Worm (Caenorhabditis elegans) whole organism, young adult: ENCODE results near the gene trmt-10C.2.

ENCODE experiments used
- B0019.2 ChIP-seq: fragments of 200-800 bp; sonication (Bioruptor generic); conservative IDR thresholded peaks from 2 replicates; pipeline ENCODE4 v1.3.6; 2022; ENCODE audit warnings: missing genetic modification reagents, missing genetic modification characterization, missing compliant biosample characterization
- B0035.1 ChIP-seq: sonication (generic microtip); optimal IDR thresholded peaks from 2 replicates; lab custom pipeline; 2016; ENCODE audit warnings: missing genetic modification characterization, mild to moderate bottlenecking, missing compliant biosample characterization, missing genotype, missing genetic modification reagents
- C17E4.6 ChIP-seq: fragments of 200-800 bp; sonication (Bioruptor generic); IDR thresholded peaks from 2 replicates; pipeline ENCODE4 v1.3.6; 2022; ENCODE audit warnings: missing genetic modification reagents, missing genetic modification characterization, missing compliant biosample characterization
- D2030.7 ChIP-seq: fragments of 200-800 bp; sonication (Bioruptor generic); IDR thresholded peaks from 2 replicates; pipeline ENCODE4 v1.3.6; 2022; ENCODE audit warnings: missing genetic modification reagents, missing genetic modification characterization, missing compliant biosample characterization
- F22D6.2 ChIP-seq: sonication (generic microtip); optimal IDR thresholded peaks from 2 replicates; lab custom pipeline; 2016; ENCODE audit warnings: mild to moderate bottlenecking, missing genetic modification characterization, missing compliant biosample characterization
- F33H1.4 ChIP-seq: fragments of 200-800 bp; sonication (Bioruptor generic); IDR thresholded peaks from 2 replicates; pipeline ENCODE4 v1.3.6; 2022; ENCODE audit warnings: missing genetic modification reagents, missing genetic modification characterization, missing compliant biosample characterization
- K11D2.4 ChIP-seq: fragments of 200-800 bp; sonication (Bioruptor generic); IDR thresholded peaks from 2 replicates; pipeline ENCODE4 v1.3.6; 2022; ENCODE audit warnings: missing genetic modification reagents, missing genetic modification characterization, missing compliant biosample characterization
- T07F8.4 ChIP-seq: sonication (generic microtip); optimal IDR thresholded peaks from 2 replicates; lab custom pipeline; 2016; ENCODE audit warnings: mild to moderate bottlenecking, missing genetic modification characterization, moderate library complexity, missing compliant biosample characterization
- T26A5.8 ChIP-seq: sonication (generic microtip); optimal IDR thresholded peaks from 2 replicates; lab custom pipeline; 2016; ENCODE audit warnings: missing genetic modification characterization, missing compliant biosample characterization
- Y53F4B.3 ChIP-seq: fragments of 200-800 bp; sonication (Bioruptor generic); IDR thresholded peaks from 2 replicates; pipeline ENCODE4 v1.3.6; 2022; ENCODE audit warnings: missing genetic modification reagents, missing genetic modification characterization, missing compliant biosample characterization
- Y53G8AR.9 ChIP-seq: fragments of 200-800 bp; sonication (Bioruptor generic); conservative IDR thresholded peaks from 2 replicates; pipeline ENCODE4 v1.3.6; 2022; ENCODE audit warnings: missing genetic modification reagents, missing genetic modification characterization, missing compliant biosample characterization
- Y56A3A.18 ChIP-seq: fragments of 200-800 bp; sonication (Bioruptor generic); IDR thresholded peaks from 2 replicates; pipeline ENCODE4 v1.3.6; 2022; ENCODE audit warnings: missing genetic modification reagents, missing genetic modification characterization, missing compliant biosample characterization
- aptf-2 ChIP-seq: fragments of 200-800 bp; sonication (Bioruptor generic); conservative IDR thresholded peaks from 2 replicates; pipeline ENCODE4 v1.3.6; 2022; ENCODE audit warnings: missing genetic modification reagents, missing genetic modification characterization, missing compliant biosample characterization
- atf-7 ChIP-seq: sonication (generic microtip); optimal IDR thresholded peaks from 2 replicates; lab custom pipeline; 2017; ENCODE audit warnings: mild to moderate bottlenecking, missing genetic modification characterization, missing compliant biosample characterization
- athp-1 ChIP-seq: sonication (generic microtip); optimal IDR thresholded peaks from 2 replicates; lab custom pipeline; 2017; ENCODE audit warnings: mild to moderate bottlenecking, missing genetic modification characterization, missing compliant biosample characterization
- ccch-3 ChIP-seq: fragments of 200-800 bp; sonication (Bioruptor generic); optimal IDR thresholded peaks from 2 replicates; lab custom pipeline; 2018; ENCODE audit warnings: mild to moderate bottlenecking, missing genetic modification characterization, missing compliant biosample characterization
- cebp-1 ChIP-seq, 2 experiments: fragments of 200-800 bp in 1 of 2; sonication (Bioruptor generic) in 1 of 2; sonication (generic microtip) in 1 of 2; IDR thresholded peaks in 1 of 2; optimal IDR thresholded peaks in 1 of 2; 2 replicates each; pipeline versions ENCODE4 v1.3.6 to Lab custom; 2017 to 2022; ENCODE audit warnings: missing compliant biosample characterization in 2 of 2, missing genetic modification characterization in 2 of 2, mild to moderate bottlenecking in 1 of 2, missing genetic modification reagents in 1 of 2, moderate library complexity in 1 of 2
- ceh-79 ChIP-seq: sonication (generic microtip); optimal IDR thresholded peaks from 2 replicates; lab custom pipeline; 2017; ENCODE audit warnings: mild to moderate bottlenecking, missing genetic modification characterization, missing compliant biosample characterization
- dox-1 ChIP-seq: fragments of 200-800 bp; sonication (Bioruptor generic); IDR thresholded peaks from 2 replicates; pipeline ENCODE4 v1.3.6; 2022; ENCODE audit warnings: missing genetic modification reagents, missing genetic modification characterization, missing compliant biosample characterization
- efl-1 ChIP-seq: fragments of 150-350 bp; optimal IDR thresholded peaks from 2 replicates; lab custom pipeline; 2014; ENCODE audit warnings: missing biosample characterization, missing genetic modification reagents, missing genetic modification characterization
- hsf-1 ChIP-seq: fragments of 200-800 bp; sonication (Bioruptor generic); IDR thresholded peaks from 2 replicates; pipeline ENCODE4 v1.3.6; 2022; ENCODE audit warnings: missing genetic modification reagents, missing genetic modification characterization, missing compliant biosample characterization
- lag-1 ChIP-seq: fragments of 200-800 bp; sonication (Bioruptor generic); IDR thresholded peaks from 2 replicates; pipeline ENCODE4 v1.3.6; 2022; ENCODE audit warnings: missing genetic modification reagents, missing genetic modification characterization, missing compliant biosample characterization
- lin-26 ChIP-seq: fragments of 200-800 bp; sonication (Bioruptor generic); IDR thresholded peaks from 2 replicates; pipeline ENCODE4 v1.3.6; 2022; ENCODE audit warnings: missing genetic modification reagents, missing genetic modification characterization, missing compliant biosample characterization
- lin-40 ChIP-seq: sonication (generic microtip); optimal IDR thresholded peaks from 2 replicates; lab custom pipeline; 2016; ENCODE audit warnings: missing genetic modification characterization, mild to moderate bottlenecking, missing compliant biosample characterization, missing genotype, missing genetic modification reagents
- lin-54 ChIP-seq: fragments of 200-800 bp; sonication (Bioruptor generic); optimal IDR thresholded peaks from 2 replicates; lab custom pipeline; 2018; ENCODE audit warnings: mild to moderate bottlenecking, missing genetic modification characterization, missing compliant biosample characterization
- lsl-1 ChIP-seq: fragments of 200-800 bp; sonication (Bioruptor generic); optimal IDR thresholded peaks from 2 replicates; lab custom pipeline; 2018; ENCODE audit warnings: mild to moderate bottlenecking, missing genetic modification characterization, moderate library complexity, missing compliant biosample characterization
- madf-10 ChIP-seq: sonication (generic microtip); optimal IDR thresholded peaks from 2 replicates; lab custom pipeline; 2016; ENCODE audit warnings: mild to moderate bottlenecking, missing genetic modification characterization, missing compliant biosample characterization
- madf-3 ChIP-seq: fragments of 200-800 bp; sonication (Bioruptor generic); IDR thresholded peaks from 2 replicates; pipeline ENCODE4 v1.3.6; 2022; ENCODE audit warnings: missing genetic modification reagents, missing genetic modification characterization, missing compliant biosample characterization
- madf-8 ChIP-seq: fragments of 200-800 bp; sonication (Bioruptor generic); conservative IDR thresholded peaks from 2 replicates; pipeline ENCODE4 v1.3.6; 2022; ENCODE audit warnings: missing genetic modification reagents, missing genetic modification characterization, missing compliant biosample characterization
- mes-4 ChIP-seq: sonication (generic microtip); optimal IDR thresholded peaks from 2 replicates; lab custom pipeline; 2016; ENCODE audit warnings: missing genotype, missing genetic modification characterization, missing compliant biosample characterization
- nfya-1 ChIP-seq: sonication (generic microtip); optimal IDR thresholded peaks from 2 replicates; lab custom pipeline; 2017; ENCODE audit warnings: antibody characterized with exemption, missing compliant biosample characterization, missing genetic modification characterization, borderline replicate concordance; ENCODE audit not compliant: insufficient read depth
- nfyb-1 ChIP-seq: fragments of 200-800 bp; sonication (Bioruptor generic); IDR thresholded peaks from 2 replicates; pipeline ENCODE4 v1.3.6; 2022; ENCODE audit warnings: missing genetic modification reagents, missing genetic modification characterization, missing compliant biosample characterization
- nhr-80 ChIP-seq: sonication (generic microtip); optimal IDR thresholded peaks from 2 replicates; lab custom pipeline; 2016; ENCODE audit warnings: missing genetic modification characterization, missing compliant biosample characterization
- snpc-1.1 ChIP-seq: sonication (generic microtip); optimal IDR thresholded peaks from 2 replicates; lab custom pipeline; 2017; ENCODE audit warnings: missing genetic modification characterization, mild to moderate bottlenecking, missing compliant biosample characterization, antibody characterized with exemption, moderate library complexity, missing genotype, missing genetic modification reagents; ENCODE audit not compliant: insufficient read depth
- somi-1 ChIP-seq: fragments of 200-800 bp; sonication (Bioruptor generic); optimal IDR thresholded peaks from 2 replicates; lab custom pipeline; 2018; ENCODE audit warnings: mild to moderate bottlenecking, missing genetic modification characterization, missing compliant biosample characterization
- tlf-1 ChIP-seq: fragments of 200-800 bp; sonication (Bioruptor generic); optimal IDR thresholded peaks from 2 replicates; lab custom pipeline; 2018; ENCODE audit warnings: mild to moderate bottlenecking, missing genetic modification characterization, missing compliant biosample characterization
- xnd-1 ChIP-seq: sonication (generic microtip); optimal IDR thresholded peaks from 2 replicates; lab custom pipeline; 2016; ENCODE audit warnings: missing genotype, missing genetic modification reagents, missing genetic modification characterization, missing compliant biosample characterization
- zfh-2 ChIP-seq: fragments of 200-800 bp; sonication (Bioruptor generic); conservative IDR thresholded peaks from 2 replicates; pipeline ENCODE4 v1.3.6; 2022; ENCODE audit warnings: missing genetic modification reagents, missing genetic modification characterization, missing compliant biosample characterization
- ztf-18 ChIP-seq: sonication (generic microtip); optimal IDR thresholded peaks from 2 replicates; lab custom pipeline; 2016; ENCODE audit warnings: missing genotype, mild to moderate bottlenecking, missing genetic modification characterization, missing compliant biosample characterization
- ztf-26 ChIP-seq: sonication (generic microtip); optimal IDR thresholded peaks from 2 replicates; lab custom pipeline; 2017; ENCODE audit warnings: missing genetic modification characterization, missing compliant biosample characterization
- ztf-3 ChIP-seq: fragments of 200-800 bp; sonication (Bioruptor generic); optimal IDR thresholded peaks from 2 replicates; lab custom pipeline; 2018; ENCODE audit warnings: mild to moderate bottlenecking, missing genetic modification characterization, missing compliant biosample characterization

trmt-10C.2 gene

DNA sequence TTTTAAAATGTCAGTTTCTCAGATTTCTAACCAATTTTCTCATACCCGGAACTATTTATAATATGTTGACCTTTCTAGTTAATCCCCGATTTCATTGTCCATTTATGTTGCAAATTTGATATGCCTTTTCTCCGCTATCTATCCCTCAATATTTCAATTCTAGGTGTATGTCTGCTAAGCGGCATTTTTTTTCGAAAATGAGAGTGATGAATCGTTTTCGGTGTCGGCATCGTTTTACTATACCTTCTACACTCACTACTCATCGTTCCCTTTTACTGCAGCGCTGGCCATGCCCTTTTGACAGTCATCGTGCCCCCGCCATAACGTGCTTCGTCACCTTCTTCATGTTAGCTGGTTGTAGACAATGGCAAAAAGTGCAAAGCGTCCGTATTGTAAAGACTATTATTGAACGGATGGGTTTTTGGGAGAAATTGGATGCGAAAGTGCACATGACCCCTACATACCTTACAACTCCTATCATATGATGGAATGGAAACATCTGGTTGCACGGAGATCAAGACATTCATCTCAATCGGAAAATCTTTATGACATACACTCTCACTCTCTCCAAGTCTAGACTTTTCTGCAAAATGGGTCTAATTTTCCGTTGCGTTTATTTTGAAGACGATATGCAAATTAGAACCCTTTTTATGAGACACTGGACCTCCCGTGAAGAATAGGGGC lies 13.2 kb downstream of the trmt-10C.2 start:
- TF ChIP-seq B0019.2 (GFP tag; lab: Robert Waterston, UW), result no peak
- no peak for TF ChIP-seq aptf-2 (GFP tag; lab: Robert Waterston, UW)
- no peak for TF ChIP-seq madf-10 (tag; lab: Kevin White, UChicago)

DNA sequence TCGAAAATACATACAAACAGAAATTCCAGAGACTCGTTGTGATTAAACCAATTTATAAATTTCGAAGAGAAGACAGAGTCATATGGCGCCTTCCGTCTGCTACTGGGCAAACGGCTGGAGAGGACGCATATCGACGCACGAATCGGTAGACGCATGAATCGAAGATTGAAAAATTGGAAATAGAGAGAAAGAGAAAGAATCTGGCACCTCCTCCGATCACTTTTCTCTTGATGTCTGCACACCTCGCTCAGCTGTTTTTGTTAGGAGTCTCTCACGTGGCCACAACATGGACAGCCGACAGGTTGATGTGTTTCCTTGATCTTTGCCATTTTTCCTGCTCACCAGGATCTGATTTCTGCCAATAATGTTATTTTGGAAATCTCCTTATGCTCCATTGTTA lies 14.0 kb downstream of the trmt-10C.2 start:
- TF ChIP-seq ztf-18 (tag; lab: Kevin White, UChicago) (no peak), xnd-1 (tag; lab: Kevin White, UChicago) (no peak), zfh-2 (GFP tag; lab: Robert Waterston, UW) (peak; percentile 23; the same call in 1 of the 2 replicates), efl-1 (GFP tag; lab: Kevin White, UChicago) (no peak), Y53G8AR.9 (GFP tag; lab: Robert Waterston, UW) (0 out of 2 replicates have a peak, but pooled peaks have one; percentile 29), T07F8.4 (tag; lab: Kevin White, UChicago) (no peak), lin-26 (GFP tag; lab: Robert Waterston, UW) (peak; percentile 46; the same call in 1 of the 2 replicates), T26A5.8 (tag; lab: Kevin White, UChicago) (no peak), lsl-1 (no peak)

DNA sequence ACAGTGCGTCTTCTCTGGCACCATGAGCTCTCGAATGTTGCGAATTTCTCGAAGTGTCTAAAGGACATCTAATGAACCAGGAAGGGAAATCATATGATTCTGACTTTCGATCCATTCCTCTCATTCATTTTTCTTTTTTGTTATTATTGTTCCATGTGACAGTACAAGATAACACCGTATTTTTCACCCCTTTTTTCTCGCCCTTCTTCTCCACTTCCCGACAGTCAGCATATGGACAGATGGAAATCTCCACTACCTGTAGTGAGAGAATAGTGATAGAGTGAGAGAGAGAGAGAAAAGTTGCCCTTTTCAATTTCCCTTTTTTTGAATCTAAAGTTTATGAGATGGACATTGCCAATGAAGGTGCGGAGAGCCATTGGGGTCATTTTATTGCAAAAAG lies 14.7 kb downstream of the trmt-10C.2 start:
- TF ChIP-seq ztf-3 (GFP tag; lab: Kevin White, UChicago) (no peak), ztf-26 (tag; lab: Kevin White, UChicago) (peak; percentile 15), F33H1.4 (no peak), nfya-1 (tag; lab: Kevin White, UChicago) (no peak), ceh-79 (tag; lab: Kevin White, UChicago) (peak; percentile 3), F22D6.2 (tag; lab: Kevin White, UChicago) (no peak), lin-26 (GFP tag; lab: Robert Waterston, UW) (no peak), nhr-80 (tag; lab: Kevin White, UChicago) (peak; percentile 20), Y56A3A.18 (no peak), C17E4.6 (GFP tag; lab: Robert Waterston, UW) (no peak), B0019.2 (GFP tag; lab: Robert Waterston, UW) (no peak), lsl-1 (no peak), mes-4 (tag; lab: Kevin White, UChicago) (no peak), somi-1 (GFP tag; lab: Kevin White, UChicago) (peak; percentile 0), B0035.1 (tag; lab: Kevin White, UChicago) (no peak), K11D2.4 (GFP tag; lab: Robert Waterston, UW) (peak; percentile 21; the same call in 1 of the 2 replicates), lin-54 (GFP tag; lab: Kevin White, UChicago) (no peak), Y53F4B.3 (no peak), cebp-1 (GFP tag; IDR thresholded peaks at IDR 0.05; lab: Robert Waterston, UW) (no peak), cebp-1 (tag; optimal IDR thresholded peaks at IDR 0.05; lab: Kevin White, UChicago) (peak; percentile 3), madf-8 (GFP tag; lab: Robert Waterston, UW) (no peak), nfyb-1 (GFP tag; lab: Robert Waterston, UW) (0 out of 2 replicates have a peak, but pooled peaks have one; percentile 31), atf-7 (peak; percentile 5)
- TF ChIP-seq, all 124 proteins: peak for 8

DNA sequence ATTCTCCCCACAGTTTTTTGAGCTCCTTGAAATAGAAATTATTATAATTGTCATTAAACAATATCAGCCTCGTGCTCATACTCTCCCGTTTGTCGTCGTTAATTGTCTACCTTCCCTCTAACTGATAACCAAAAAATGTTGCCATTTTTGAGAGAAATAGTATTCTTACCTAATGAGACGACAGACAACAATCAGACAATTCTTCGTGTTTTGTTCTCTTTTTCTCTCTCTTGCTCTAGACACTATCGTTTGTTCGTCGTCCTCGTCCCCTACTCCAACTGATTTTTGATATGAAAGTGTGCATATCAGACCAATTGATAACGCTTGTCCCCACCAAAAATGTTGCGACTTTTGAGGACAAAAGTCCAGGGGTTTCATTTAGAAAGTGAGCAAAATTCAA lies 15.5 kb downstream of the trmt-10C.2 start:
- TF ChIP-seq snpc-1.1 (tag; lab: Kevin White, UChicago) (no peak), lsl-1 (no peak), dox-1 (GFP tag; lab: Robert Waterston, UW) (no peak; the same call in 1 of the 2 replicates), F33H1.4 (no peak), madf-10 (tag; lab: Kevin White, UChicago) (peak; percentile 26), athp-1 (no peak), cebp-1 (GFP tag; IDR thresholded peaks at IDR 0.05; lab: Robert Waterston, UW) (no peak), cebp-1 (tag; optimal IDR thresholded peaks at IDR 0.05; lab: Kevin White, UChicago) (peak; percentile 33), ccch-3 (GFP tag; lab: Kevin White, UChicago) (no peak), B0035.1 (tag; lab: Kevin White, UChicago) (no peak), tlf-1 (GFP tag; lab: Kevin White, UChicago) (peak; percentile 11), lin-40 (tag; lab: Kevin White, UChicago) (no peak), madf-3 (no peak), lag-1 (GFP tag; lab: Robert Waterston, UW) (no peak), Y56A3A.18 (no peak), D2030.7 (GFP tag; lab: Robert Waterston, UW) (no peak), hsf-1 (no peak), efl-1 (GFP tag; lab: Kevin White, UChicago) (no peak)
